Fruit fly (Drosophila melanogaster): ENCODE results near the gene Mob2.

DNA sequence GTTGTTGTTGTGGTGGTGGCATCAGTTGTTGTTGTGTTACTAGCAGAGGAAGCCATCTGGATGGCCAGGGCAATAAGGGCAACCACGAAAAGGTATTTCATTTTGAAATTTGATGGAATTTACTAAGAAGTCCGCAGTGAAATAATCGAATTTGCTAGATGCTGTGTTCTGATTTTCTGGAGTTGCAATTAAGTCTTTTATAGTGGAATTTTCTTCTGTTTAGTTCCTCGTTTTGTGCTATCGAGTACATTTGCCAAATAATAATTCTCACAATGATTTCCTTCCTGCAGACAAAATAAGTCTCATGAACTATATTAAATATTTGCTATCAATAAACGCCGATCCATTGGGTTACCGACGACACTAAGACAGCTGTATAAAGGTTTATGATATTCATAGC, 51.5 kb downstream of the Mob2 start, which contains the start of gene CG33272:
- no peak for TF ChIP-seq CG8159 (tag; optimal IDR thresholded peaks at IDR 0.05)
- no peak for TF ChIP-seq CG17806 (tag; optimal IDR thresholded peaks at IDR 0.05)
- no peak for TF ChIP-seq EcR (GFP tag; optimal IDR thresholded peaks at IDR 0.05)
- no peak for TF ChIP-seq CG9948 (tag; optimal IDR thresholded peaks at IDR 0.05)

Data from whole organism, pupa.